Worm (Caenorhabditis elegans): ENCODE data around the gene mig-14.

DNA sequence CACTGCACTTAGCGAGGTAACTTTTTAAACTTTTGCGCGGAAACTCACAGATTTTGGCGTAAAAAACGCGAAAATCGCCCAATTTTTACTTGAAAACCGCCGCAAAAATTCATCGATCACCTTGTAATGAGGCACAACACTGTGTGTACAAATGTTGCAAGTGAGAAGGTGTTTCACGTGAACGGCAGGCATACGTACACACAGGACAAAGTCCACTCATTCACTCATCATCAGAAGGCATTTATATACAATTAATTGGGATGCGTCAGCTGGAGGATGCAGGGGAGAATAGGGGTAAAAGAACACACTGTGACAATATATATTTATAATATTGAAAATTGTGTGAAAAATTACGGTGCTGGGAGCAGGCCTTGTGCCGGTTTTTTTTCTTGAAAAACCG lies 4.6 kb upstream of the mig-14 start:
- no peak for TF ChIP-seq swsn-7 (tag; optimal IDR thresholded peaks at IDR 0.05)
- peak in 1 of 2 experiments; percentile 39 for TF ChIP-seq mdl-1 (tag; optimal IDR thresholded peaks at IDR 0.05)
- TF ChIP-seq aly-2 (tag; optimal IDR thresholded peaks at IDR 0.05): no peak
- no peak for TF ChIP-seq jun-1 (tag; optimal IDR thresholded peaks at IDR 0.05)
- no peak for TF ChIP-seq pag-3 (tag; optimal IDR thresholded peaks at IDR 0.05; ENCODE audit: borderline replicate concordance, insufficient read depth)
- no peak for TF ChIP-seq nhr-237 (tag; optimal IDR thresholded peaks at IDR 0.05)
- no peak for TF ChIP-seq ztf-4 (tag; optimal IDR thresholded peaks at IDR 0.05)
- no peak for TF ChIP-seq sup-37 (GFP tag; optimal IDR thresholded peaks at IDR 0.05)
- no peak for TF ChIP-seq unc-86 (tag; optimal IDR thresholded peaks at IDR 0.05)
- no peak for TF ChIP-seq nhr-84 (tag; optimal IDR thresholded peaks at IDR 0.05)
- TF ChIP-seq ama-1 (optimal IDR thresholded peaks at IDR 0.05): no peak
- no peak for TF ChIP-seq irx-1 (tag; optimal IDR thresholded peaks at IDR 0.05)
- peak in 1 of 2 experiments; percentile 5 for TF ChIP-seq lsy-2 (tag; optimal IDR thresholded peaks at IDR 0.05)
- no peak for TF ChIP-seq elt-3 (tag; optimal IDR thresholded peaks at IDR 0.05)
